Fruit fly (Drosophila melanogaster) whole organism, wandering third instar larva: ENCODE data around the gene Sem1.
A peak's percentile ranks its signal among the peaks of the same experiment; 100 is the strongest.

ENCODE experiments used
- Abd-B ChIP-seq: fragments of >200 bp; optimal IDR thresholded peaks from 2 replicates; lab custom pipeline; 2017; ENCODE audit warnings: missing biosample characterization, missing genetic modification characterization
- CG32264 ChIP-seq: fragments of 200-800 bp; sonication (Bioruptor generic); optimal IDR thresholded peaks from 2 replicates; lab custom pipeline; 2016; ENCODE audit warnings: missing biosample characterization, missing genetic modification characterization
- CG9705 ChIP-seq: fragments of 200-800 bp; sonication (Bioruptor generic); optimal IDR thresholded peaks from 2 replicates; lab custom pipeline; 2018; ENCODE audit warnings: missing biosample characterization, mild to moderate bottlenecking, missing genetic modification characterization
- Dfd ChIP-seq: fragments of >200 bp; optimal IDR thresholded peaks from 2 replicates; lab custom pipeline; 2017; ENCODE audit warnings: missing biosample characterization, missing genetic modification characterization
- Dif ChIP-seq: fragments of 200-275, 200-300 bp; sonication (Bioruptor generic); optimal IDR thresholded peaks from 2 replicates; lab custom pipeline; 2018; ENCODE audit warnings: missing biosample characterization, missing genetic modification characterization; ENCODE audit not compliant: partially characterized antibody
- HLH106 ChIP-seq: fragments of 200-800 bp; optimal IDR thresholded peaks from 3 replicates; lab custom pipeline; 2019; ENCODE audit warnings: missing biosample characterization, mild to moderate bottlenecking, missing genetic modification characterization, moderate library complexity
- Hnf4 ChIP-seq: fragments of 200-800 bp; sonication (Bioruptor generic); optimal IDR thresholded peaks from 2 replicates; lab custom pipeline; 2016; ENCODE audit warnings: missing biosample characterization, mild to moderate bottlenecking, missing genetic modification characterization
- Hr78 ChIP-seq: fragments of >200 bp; optimal IDR thresholded peaks from 2 replicates; lab custom pipeline; 2017; ENCODE audit warnings: missing biosample characterization, missing genetic modification characterization
- Hr83 ChIP-seq: fragments of 200-300 bp; sonication (Bioruptor generic); optimal IDR thresholded peaks from 2 replicates; lab custom pipeline; 2016; ENCODE audit warnings: missing biosample characterization, mild to moderate bottlenecking, missing genetic modification characterization, moderate library complexity; ENCODE audit not compliant: poor library complexity, severe bottlenecking
- Jra ChIP-seq: sonication (Bioruptor generic); optimal IDR thresholded peaks from 2 replicates; lab custom pipeline; 2016; ENCODE audit warnings: missing biosample characterization, missing genetic modification characterization
- Mio ChIP-seq: sonication (Bioruptor generic); optimal IDR thresholded peaks from 2 replicates; lab custom pipeline; 2016; ENCODE audit warnings: missing biosample characterization, missing genetic modification characterization
- Myc ChIP-seq: fragments of >200 bp; optimal IDR thresholded peaks from 2 replicates; lab custom pipeline; 2017
- N ChIP-seq: fragments of >200 bp; optimal IDR thresholded peaks from 2 replicates; lab custom pipeline; 2018; ENCODE audit warnings: missing biosample characterization, missing external identifiers, missing genetic modification characterization
- OdsH ChIP-seq: fragments of 200-800 bp; sonication (Bioruptor generic); optimal IDR thresholded peaks from 2 replicates; lab custom pipeline; 2016; ENCODE audit warnings: missing biosample characterization, mild to moderate bottlenecking, missing genetic modification characterization
- Rel ChIP-seq, 2 experiments: fragments of 200-800 bp; sonication (Bioruptor generic) in 1 of 2; optimal IDR thresholded peaks; 2 replicates in 1 of 2; 3 replicates in 1 of 2; lab custom pipeline; 2016 to 2019; ENCODE audit warnings: mild to moderate bottlenecking in 2 of 2, missing biosample characterization in 2 of 2, missing genetic modification characterization in 2 of 2, moderate library complexity in 1 of 2
- Sp1 ChIP-seq: fragments of 200-800 bp; sonication (Bioruptor generic); optimal IDR thresholded peaks from 3 replicates; lab custom pipeline; 2019; ENCODE audit warnings: missing biosample characterization, mild to moderate bottlenecking, missing genetic modification characterization, moderate library complexity
- Vsx2 ChIP-seq: fragments of 200-300, 225-300 bp; sonication (Bioruptor generic); optimal IDR thresholded peaks from 2 replicates; lab custom pipeline; 2018; ENCODE audit warnings: missing biosample characterization, missing genetic modification characterization; ENCODE audit not compliant: partially characterized antibody
- br ChIP-seq: fragments of 200-800 bp; sonication (Bioruptor generic); optimal IDR thresholded peaks from 2 replicates; lab custom pipeline; 2016; ENCODE audit warnings: missing biosample characterization, missing genetic modification characterization
- brk ChIP-seq: fragments of 200-800 bp; sonication (Bioruptor generic); optimal IDR thresholded peaks from 2 replicates; lab custom pipeline; 2016; ENCODE audit warnings: missing biosample characterization, mild to moderate bottlenecking, missing genetic modification characterization
- dl ChIP-seq, 2 experiments: fragments of 175-275, 200-275 bp in 1 of 2; fragments of 200-275 bp in 1 of 2; sonication (Bioruptor generic); optimal IDR thresholded peaks; lab custom pipeline; 2018; ENCODE audit warnings: mild to moderate bottlenecking in 2 of 2, missing biosample characterization in 2 of 2, missing genetic modification characterization in 2 of 2, moderate library complexity in 2 of 2; ENCODE audit not compliant: partially characterized antibody in 2 of 2, insufficient read depth in 1 of 2
- dmrt93B ChIP-seq: fragments of 200-800 bp; sonication (Bioruptor generic); optimal IDR thresholded peaks from 2 replicates; lab custom pipeline; 2018; ENCODE audit warnings: missing biosample characterization, mild to moderate bottlenecking, missing genetic modification characterization
- ey ChIP-seq: fragments of 200-800 bp; sonication (Bioruptor generic); optimal IDR thresholded peaks from 2 replicates; lab custom pipeline; 2016; ENCODE audit warnings: missing biosample characterization, missing genetic modification characterization
- foxo ChIP-seq, 2 experiments: fragments of 200-800 bp; sonication (Bioruptor generic); optimal IDR thresholded peaks; 2 replicates in 1 of 2; 3 replicates in 1 of 2; lab custom pipeline; 2016 to 2017; ENCODE audit warnings: missing biosample characterization in 2 of 2, missing genetic modification characterization in 2 of 2
- fru ChIP-seq: fragments of 200-800 bp; sonication (Bioruptor generic); optimal IDR thresholded peaks from 3 replicates; lab custom pipeline; 2016; ENCODE audit warnings: missing biosample characterization, mild to moderate bottlenecking, missing genetic modification characterization
- h ChIP-seq: fragments of 200-800 bp; sonication (Bioruptor generic); optimal IDR thresholded peaks from 3 replicates; lab custom pipeline; 2016; ENCODE audit warnings: missing biosample characterization, mild to moderate bottlenecking, missing genetic modification characterization
- jim ChIP-seq: fragments of 175-275, 200-325 bp; sonication (Bioruptor generic); optimal IDR thresholded peaks from 2 replicates; lab custom pipeline; 2016; ENCODE audit warnings: missing biosample characterization, mild to moderate bottlenecking, missing genetic modification characterization
- lola ChIP-seq: fragments of >200 bp; optimal IDR thresholded peaks from 2 replicates; lab custom pipeline; 2017; ENCODE audit warnings: missing biosample characterization, missing genetic modification characterization
- psq ChIP-seq: fragments of 200-800 bp; sonication (Bioruptor generic); optimal IDR thresholded peaks from 3 replicates; lab custom pipeline; 2017; ENCODE audit warnings: missing biosample characterization, mild to moderate bottlenecking, missing genetic modification characterization, moderate library complexity
- rgr ChIP-seq: fragments of 200-800 bp; sonication (Bioruptor generic); optimal IDR thresholded peaks from 3 replicates; lab custom pipeline; 2016; ENCODE audit warnings: missing biosample characterization, mild to moderate bottlenecking, missing genetic modification characterization
- sage ChIP-seq: fragments of 200-800 bp; sonication (Bioruptor generic); optimal IDR thresholded peaks from 2 replicates; lab custom pipeline; 2016; ENCODE audit warnings: missing biosample characterization, mild to moderate bottlenecking, missing genetic modification characterization
- sv ChIP-seq: fragments of 200-800 bp; sonication (Bioruptor generic); optimal IDR thresholded peaks from 3 replicates; lab custom pipeline; 2016; ENCODE audit warnings: missing biosample characterization, missing genetic modification characterization
- tai ChIP-seq: sonication (Bioruptor generic); optimal IDR thresholded peaks from 2 replicates; lab custom pipeline; 2016; ENCODE audit warnings: missing biosample characterization, missing genetic modification characterization
- usp ChIP-seq: fragments of >200 bp; optimal IDR thresholded peaks from 2 replicates; lab custom pipeline; 2017; ENCODE audit warnings: missing biosample characterization, missing genetic modification characterization
- woc ChIP-seq: sonication (Bioruptor generic); optimal IDR thresholded peaks from 2 replicates; lab custom pipeline; 2016; ENCODE audit warnings: missing biosample characterization, mild to moderate bottlenecking, missing genetic modification characterization

Sem1 gene

dm6 chr2L:7038404-7039341 lies 25.1 kb upstream of the Sem1 start:
- no peak for TF ChIP-seq lola
- no peak for TF ChIP-seq foxo (GFP tag; optimal IDR thresholded peaks at IDR 0.05; lab: Kevin White, UChicago)
- no peak for TF ChIP-seq Rel (GFP tag; optimal IDR thresholded peaks at IDR 0.05; lab: Kevin White, UChicago)
- peak; percentile 98 for TF ChIP-seq Rel (tag; optimal IDR thresholded peaks at IDR 0.05; lab: Kevin White, UChicago)

dm6 chr2L:7039342-7039684 lies 24.5 kb upstream of the Sem1 start:
- TF ChIP-seq CG32264 = peak; percentile 16
- TF ChIP-seq Myc = no peak
- peak; percentile 68 for TF ChIP-seq tai (GFP tag; lab: Kevin White, UChicago)
- TF ChIP-seq Hr83 (GFP tag; lab: Kevin White, UChicago) = no peak
- TF ChIP-seq woc (GFP tag; lab: Kevin White, UChicago) = peak; percentile 20
- peak; percentile 85 for TF ChIP-seq Sp1 (GFP tag; lab: Kevin White, UChicago)
- peak; percentile 86 for TF ChIP-seq br
- TF ChIP-seq sage (GFP tag; lab: Kevin White, UChicago) = peak; percentile 33
- TF ChIP-seq HLH106 (tag; lab: Kevin White, UChicago) = peak; percentile 66
- peak; percentile 75 for TF ChIP-seq h (GFP tag; lab: Kevin White, UChicago)
- peak; percentile 65 for TF ChIP-seq psq (GFP tag; lab: Kevin White, UChicago)
- peak; percentile 82 for TF ChIP-seq OdsH
- no peak for TF ChIP-seq Abd-B
- TF ChIP-seq dmrt93B (GFP tag; lab: Kevin White, UChicago) = no peak
- TF ChIP-seq fru (GFP tag; lab: Kevin White, UChicago) = peak; percentile 84
- peak; percentile 62 for TF ChIP-seq brk
- peak; percentile 88 for TF ChIP-seq ey
- peak; percentile 76 for TF ChIP-seq rgr (GFP tag; lab: Kevin White, UChicago)
- peak; percentile 86 for TF ChIP-seq Hnf4 (GFP tag; lab: Kevin White, UChicago)
- TF ChIP-seq Jra (GFP tag; lab: Kevin White, UChicago) = peak; percentile 65
- peak in 1 of 2 experiments; percentile 83 for TF ChIP-seq foxo (GFP tag; optimal IDR thresholded peaks at IDR 0.05; lab: Kevin White, UChicago)
- TF ChIP-seq Rel (GFP tag; optimal IDR thresholded peaks at IDR 0.05; lab: Kevin White, UChicago) = no peak
- no peak for TF ChIP-seq Rel (tag; optimal IDR thresholded peaks at IDR 0.05; lab: Kevin White, UChicago)

DNA sequence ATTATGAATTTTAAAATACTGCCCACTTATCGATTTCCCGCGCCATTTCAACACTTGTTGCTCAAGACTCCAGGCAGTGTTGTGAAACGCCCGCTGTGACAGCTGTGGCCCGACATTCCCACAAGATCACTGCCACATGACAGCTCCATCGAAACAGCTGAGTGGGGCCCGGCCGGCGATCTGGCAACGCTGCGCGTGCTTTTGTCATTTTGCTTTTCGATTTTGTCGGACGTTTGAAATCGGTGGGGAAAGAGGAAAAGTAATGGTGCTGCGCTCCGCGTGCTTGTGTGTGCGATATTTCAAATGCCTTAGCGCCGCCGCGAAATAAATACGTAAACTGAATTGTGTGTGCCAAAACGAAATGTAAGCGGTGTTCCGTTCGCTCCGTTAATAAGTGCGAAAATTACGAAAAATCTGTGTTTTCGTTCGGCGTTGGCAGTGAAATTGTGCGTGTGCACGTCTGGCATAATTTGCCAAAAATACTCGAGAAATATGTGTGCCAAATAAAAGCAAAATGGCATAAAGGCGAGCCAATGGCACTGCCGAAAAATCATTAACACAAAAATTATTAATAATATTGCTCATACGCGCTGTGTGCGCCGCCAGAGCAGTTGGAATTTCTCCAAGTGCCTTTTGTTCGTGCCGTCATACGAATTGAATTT lies 21.5 kb upstream of the Sem1 start:
- no peak for TF ChIP-seq usp (GFP tag; lab: Kevin White, UChicago)
- TF ChIP-seq foxo (GFP tag; optimal IDR thresholded peaks at IDR 0.05; lab: Kevin White, UChicago) = peak in 1 of 2 experiments; percentile 54
- TF ChIP-seq Hnf4 (GFP tag; lab: Kevin White, UChicago) = peak; percentile 69
- peak; percentile 16 for TF ChIP-seq Dif (GFP tag; lab: Kevin White, UChicago)
- TF ChIP-seq Vsx2 = no peak
- TF ChIP-seq br = peak; percentile 72
- TF ChIP-seq brk = peak; percentile 54
- peak; percentile 39 for TF ChIP-seq ey
- peak; percentile 25 for TF ChIP-seq lola
- no peak for TF ChIP-seq sage (GFP tag; lab: Kevin White, UChicago)
- peak; percentile 27 for TF ChIP-seq Jra (GFP tag; lab: Kevin White, UChicago)
- no peak for TF ChIP-seq dl (GFP tag; optimal IDR thresholded peaks at IDR 0.05; lab: Kevin White, UChicago; ENCODE audit: insufficient read depth in 1 of 2, partially characterized antibody in 2 of 2)
- TF ChIP-seq Sp1 (GFP tag; lab: Kevin White, UChicago) = peak; percentile 59
- TF ChIP-seq N (GFP tag; lab: Kevin White, UChicago) = no peak
- TF ChIP-seq psq (GFP tag; lab: Kevin White, UChicago) = peak; percentile 40
- TF ChIP-seq Dfd (GFP tag; lab: Kevin White, UChicago) = no peak
- TF ChIP-seq tai (GFP tag; lab: Kevin White, UChicago) = peak; percentile 13
- TF ChIP-seq sv (GFP tag; lab: Kevin White, UChicago) = peak; percentile 53
- TF ChIP-seq Hr83 (GFP tag; lab: Kevin White, UChicago) = peak; percentile 87
- TF ChIP-seq CG9705 (GFP tag; lab: Kevin White, UChicago) = peak; percentile 23
- no peak for TF ChIP-seq Hr78 (GFP tag; lab: Kevin White, UChicago)
- TF ChIP-seq fru (GFP tag; lab: Kevin White, UChicago) = peak; percentile 73
- TF ChIP-seq Myc = peak; percentile 54
- TF ChIP-seq h (GFP tag; lab: Kevin White, UChicago) = peak; percentile 49
- TF ChIP-seq Rel (GFP tag; optimal IDR thresholded peaks at IDR 0.05; lab: Kevin White, UChicago) = no peak
- TF ChIP-seq Rel (tag; optimal IDR thresholded peaks at IDR 0.05; lab: Kevin White, UChicago) = peak; percentile 62
- TF ChIP-seq jim (GFP tag; lab: Kevin White, UChicago) = peak; percentile 25
- peak; percentile 38 for TF ChIP-seq HLH106 (tag; lab: Kevin White, UChicago)
- TF ChIP-seq OdsH = peak; percentile 58
- peak; percentile 41 for TF ChIP-seq rgr (GFP tag; lab: Kevin White, UChicago)
- TF ChIP-seq Mio (GFP tag; lab: Kevin White, UChicago) = peak; percentile 6
